Worm (Caenorhabditis elegans): Measurements from ENCODE around the gene C05C10.2.

C05C10.2 gene

ce11 chrII:9937611-9938010 lies 15.6 kb downstream of the C05C10.2 start (continued):
- no peak for TF ChIP-seq F23B12.7 (tag; optimal IDR thresholded peaks at IDR 0.05; ENCODE audit: insufficient read depth)
- TF ChIP-seq snpc-1.3 (tag; optimal IDR thresholded peaks at IDR 0.05; ENCODE audit: insufficient read depth): no peak
- no peak for TF ChIP-seq F57A8.1 (GFP tag; optimal IDR thresholded peaks at IDR 0.05)
- 0 out of 2 replicates have a peak, but pooled peaks have one; percentile 26 for TF ChIP-seq Y53G8AR.9 (GFP tag; conservative IDR thresholded peaks at IDR 0.05)
- no peak for TF ChIP-seq snpc-1.1 (tag; optimal IDR thresholded peaks at IDR 0.05; ENCODE audit: insufficient read depth)
- peak; percentile 40 for TF ChIP-seq pha-4 (tag; optimal IDR thresholded peaks at IDR 0.05)
- TF ChIP-seq ztf-26 (tag; optimal IDR thresholded peaks at IDR 0.05): peak; percentile 69
- TF ChIP-seq hrde-1 (tag; optimal IDR thresholded peaks at IDR 0.05; ENCODE audit: borderline replicate concordance): no peak
- 0 out of 2 replicates have a peak, but pooled peaks have one; percentile 12 for TF ChIP-seq nfyb-1 (GFP tag; IDR thresholded peaks at IDR 0.05)
- no peak for TF ChIP-seq hsf-1 (GFP tag; IDR thresholded peaks at IDR 0.05)
- TF ChIP-seq mes-4 (tag; optimal IDR thresholded peaks at IDR 0.05): no peak
- peak; percentile 13 to 26 for TF ChIP-seq let-607 (tag; optimal IDR thresholded peaks at IDR 0.05)
- no peak for TF ChIP-seq ets-4 (GFP tag; optimal IDR thresholded peaks at IDR 0.05)
- TF ChIP-seq snpc-4 (GFP tag; optimal IDR thresholded peaks at IDR 0.05): no peak
- TF ChIP-seq snpc-4 (tag; optimal IDR thresholded peaks at IDR 0.05): peak in 2 of 4 experiments; percentile 19 to 38
- no peak for TF ChIP-seq nhr-120 (GFP tag; IDR thresholded peaks at IDR 0.05)
- no peak for TF ChIP-seq unc-130 (GFP tag; optimal IDR thresholded peaks at IDR 0.05)
- TF ChIP-seq D2030.7 (GFP tag; IDR thresholded peaks at IDR 0.05): no peak
- no peak for TF ChIP-seq repo-1 (tag; optimal IDR thresholded peaks at IDR 0.05)
- TF ChIP-seq F10E7.11 (tag; optimal IDR thresholded peaks at IDR 0.05): no peak
- TF ChIP-seq tbx-9 (tag; optimal IDR thresholded peaks at IDR 0.05; ENCODE audit: borderline replicate concordance): no peak
- no peak for TF ChIP-seq athp-1 (tag; optimal IDR thresholded peaks at IDR 0.05)
- TF ChIP-seq efl-1 (GFP tag; optimal IDR thresholded peaks at IDR 0.05): no peak
- 0 out of 2 replicates have a peak, but pooled peaks have one; percentile 9 for TF ChIP-seq C17E4.6 (GFP tag; IDR thresholded peaks at IDR 0.05)
- 0 out of 2 replicates have a peak, but pooled peaks have one; percentile 9 for TF ChIP-seq lir-1 (GFP tag; conservative IDR thresholded peaks at IDR 0.05)
- TF ChIP-seq bed-2 (GFP tag; IDR thresholded peaks at IDR 0.05): no peak
- no peak for TF ChIP-seq attf-6 (GFP tag; IDR thresholded peaks at IDR 0.05)
- TF ChIP-seq gei-17 (GFP tag; optimal IDR thresholded peaks at IDR 0.05): no peak
- no peak for TF ChIP-seq F33H1.4 (GFP tag; IDR thresholded peaks at IDR 0.05)
- TF ChIP-seq lag-1 (GFP tag; IDR thresholded peaks at IDR 0.05): no peak
- no peak for TF ChIP-seq T07F8.4 (tag; optimal IDR thresholded peaks at IDR 0.05)
- TF ChIP-seq dpff-1 (tag; optimal IDR thresholded peaks at IDR 0.05): no peak
- no peak for TF ChIP-seq Y53F4B.3 (GFP tag; IDR thresholded peaks at IDR 0.05)
- TF ChIP-seq akir-1 (GFP tag; optimal IDR thresholded peaks at IDR 0.05): no peak
- peak; percentile 73 for TF ChIP-seq lin-40 (tag; optimal IDR thresholded peaks at IDR 0.05)
- TF ChIP-seq hmg-20 (GFP tag; IDR thresholded peaks at IDR 0.05): no peak
- no peak for TF ChIP-seq nfya-2 (GFP tag; IDR thresholded peaks at IDR 0.05)
- TF ChIP-seq rcor-1 (GFP tag; IDR thresholded peaks at IDR 0.05): no peak
- no peak for TF ChIP-seq egrh-3 (GFP tag; IDR thresholded peaks at IDR 0.05)
- no peak for TF ChIP-seq attf-3 (GFP tag; conservative IDR thresholded peaks at IDR 0.05)
- TF ChIP-seq Y67H2A.10 (GFP tag; conservative IDR thresholded peaks at IDR 0.05): no peak
- TF ChIP-seq mxl-1 (tag; optimal IDR thresholded peaks at IDR 0.05): no peak
- TF ChIP-seq ccch-3 (GFP tag; optimal IDR thresholded peaks at IDR 0.05): no peak
- no peak for TF ChIP-seq F52B5.7 (tag; optimal IDR thresholded peaks at IDR 0.05)
- no peak for TF ChIP-seq ceh-58 (GFP tag; IDR thresholded peaks at IDR 0.05)
- TF ChIP-seq chd-7 (tag; optimal IDR thresholded peaks at IDR 0.05): no peak
- TF ChIP-seq ama-1 (optimal IDR thresholded peaks at IDR 0.05): peak; percentile 90
- no peak for TF ChIP-seq ama-1 (GFP tag; optimal IDR thresholded peaks at IDR 0.05)
- peak in 1 of 3 experiments; percentile 25 for TF ChIP-seq lin-35 (GFP tag; optimal IDR thresholded peaks at IDR 0.05)
